Fruit fly (Drosophila melanogaster): Measurements from ENCODE around the gene CG5946.

DNA sequence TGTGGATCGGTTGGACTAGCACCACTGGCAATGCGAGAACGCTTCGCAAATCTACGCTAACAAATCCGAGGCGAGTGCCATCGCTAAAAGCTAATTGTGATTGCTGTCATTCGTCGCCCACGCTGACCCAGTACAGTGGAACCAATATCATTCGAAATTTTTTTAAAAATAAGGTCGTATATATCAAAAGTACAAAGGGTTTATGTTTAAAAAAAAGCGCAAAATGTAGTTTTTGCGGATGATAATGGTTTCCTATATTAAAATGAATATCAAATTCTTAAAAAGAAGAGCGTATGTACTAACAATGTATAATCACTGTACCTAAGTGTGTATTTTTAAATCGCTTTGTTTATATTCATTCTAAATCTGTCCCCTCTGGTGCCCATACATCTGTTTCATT lies 36.8 kb downstream of the CG5946 start:
- TF ChIP-seq rn (GFP tag; IDR thresholded peaks at IDR 0.05) (0 out of 2 replicates have a peak, but pooled peaks have one; percentile 15), CG4496 (GFP tag; IDR thresholded peaks at IDR 0.05) (peak; percentile 48; the same call in 2 of the 3 replicates), CG32121 (GFP tag; IDR thresholded peaks at IDR 0.05) (peak; percentile 85), fd96Ca (GFP tag; IDR thresholded peaks at IDR 0.05) (no peak), CG10348 (GFP tag; IDR thresholded peaks at IDR 0.05) (no peak), EcR (GFP tag; optimal IDR thresholded peaks at IDR 0.05) (no peak), D1 (tag; optimal IDR thresholded peaks at IDR 0.05) (no peak), Pif1B (GFP tag; optimal IDR thresholded peaks at IDR 0.05) (no peak), CG9948 (tag; optimal IDR thresholded peaks at IDR 0.05) (no peak), CG14655 (GFP tag; optimal IDR thresholded peaks at IDR 0.05) (no peak), CG34367 (tag; optimal IDR thresholded peaks at IDR 0.05) (no peak), CG8301 (tag; optimal IDR thresholded peaks at IDR 0.05) (no peak), CG15710 (tag; optimal IDR thresholded peaks at IDR 0.05) (no peak), CG8159 (tag; optimal IDR thresholded peaks at IDR 0.05) (no peak)

Data from whole organism, pupa.